Worm (Caenorhabditis elegans): ENCODE measurements around the gene trip-4.

The trip-4 gene

DNA sequence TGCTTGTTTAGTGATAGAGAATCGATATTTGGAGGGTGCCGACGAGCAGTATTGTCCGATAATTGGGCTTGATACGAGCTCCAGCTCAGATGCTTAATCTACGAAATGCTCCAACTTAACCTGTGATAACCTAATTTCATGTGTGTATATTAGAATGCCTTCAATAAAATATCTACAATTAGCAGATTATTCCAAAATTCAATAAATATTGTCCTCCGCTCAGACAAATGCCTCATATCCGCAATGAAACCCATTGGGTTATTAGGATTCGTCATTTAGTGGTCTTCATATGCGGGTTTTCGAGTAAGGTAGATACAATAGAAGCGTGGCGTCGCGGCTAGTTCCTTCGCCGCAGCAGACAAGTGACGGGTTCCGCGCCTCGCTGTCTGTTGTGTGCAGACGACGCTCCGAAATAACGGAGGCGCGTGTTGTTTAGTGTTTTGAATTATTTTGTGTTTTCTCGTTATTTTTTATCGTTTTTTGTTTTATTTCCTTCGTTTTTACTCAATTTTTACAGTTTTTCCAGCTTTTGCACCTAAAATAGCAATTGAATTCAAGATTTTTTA is 13.5 kb upstream of the trip-4 start, which contains the start of gene cmtr-1 (continued):
- TF ChIP-seq tbx-2 (tag; optimal IDR thresholded peaks at IDR 0.05) (peak; percentile 98), C16A3.4 (tag; optimal IDR thresholded peaks at IDR 0.05) (peak; percentile 96), swsn-7 (tag; optimal IDR thresholded peaks at IDR 0.05) (peak; percentile 99), jun-1 (tag; optimal IDR thresholded peaks at IDR 0.05) (peak; percentile 95), lin-35 (GFP tag; optimal IDR thresholded peaks at IDR 0.05) (peak; percentile 93), ces-1 (GFP tag; optimal IDR thresholded peaks at IDR 0.05) (no peak), ceh-90 (tag; optimal IDR thresholded peaks at IDR 0.05) (peak; percentile 51), mep-1 (tag; optimal IDR thresholded peaks at IDR 0.05) (peak; percentile 94), isw-1 (GFP tag; IDR thresholded peaks at IDR 0.05) (peak; percentile 96), efl-3 (GFP tag; optimal IDR thresholded peaks at IDR 0.05) (peak; percentile 87), mab-9 (GFP tag; IDR thresholded peaks at IDR 0.05) (peak; percentile 97), nhr-12 (tag; optimal IDR thresholded peaks at IDR 0.05) (peak; percentile 48), ceh-8 (GFP tag; optimal IDR thresholded peaks at IDR 0.05) (peak; percentile 95), nhr-19 (GFP tag; conservative IDR thresholded peaks at IDR 0.05) (peak; percentile 99), elt-3 (tag; optimal IDR thresholded peaks at IDR 0.05) (peak; percentile 13 to 94 (median 72)), ceh-63 (GFP tag; optimal IDR thresholded peaks at IDR 0.05) (peak; percentile 89), hlh-17 (GFP tag; optimal IDR thresholded peaks at IDR 0.05; ENCODE audit: borderline replicate concordance) (no peak), pqm-1 (tag; optimal IDR thresholded peaks at IDR 0.05) (no peak), nhr-76 (tag; optimal IDR thresholded peaks at IDR 0.05) (no peak), fkh-8 (tag; optimal IDR thresholded peaks at IDR 0.05) (peak; percentile 97), C34B4.2 (tag; optimal IDR thresholded peaks at IDR 0.05) (peak; percentile 86), ceh-88 (GFP tag; IDR thresholded peaks at IDR 0.05) (peak; percentile 93), egl-27 (tag; optimal IDR thresholded peaks at IDR 0.05) (peak; percentile 7 to 59), nhr-77 (tag; optimal IDR thresholded peaks at IDR 0.05) (peak; percentile 99), nhr-90 (tag; optimal IDR thresholded peaks at IDR 0.05; ENCODE audit: poor library complexity) (peak; percentile 100), ceh-82 (tag; optimal IDR thresholded peaks at IDR 0.05) (peak; percentile 95 to 97 (median 96)), rnt-1 (tag; optimal IDR thresholded peaks at IDR 0.05) (peak; percentile 97), blmp-1 (tag; optimal IDR thresholded peaks at IDR 0.05) (peak; percentile 44), mef-2 (tag; optimal IDR thresholded peaks at IDR 0.05) (peak; percentile 56), lin-39 (tag; optimal IDR thresholded peaks at IDR 0.05) (peak; percentile 95), alr-1 (tag; optimal IDR thresholded peaks at IDR 0.05; ENCODE audit: borderline replicate concordance) (no peak), xbp-1 (tag; optimal IDR thresholded peaks at IDR 0.05) (peak; percentile 97)

DNA sequence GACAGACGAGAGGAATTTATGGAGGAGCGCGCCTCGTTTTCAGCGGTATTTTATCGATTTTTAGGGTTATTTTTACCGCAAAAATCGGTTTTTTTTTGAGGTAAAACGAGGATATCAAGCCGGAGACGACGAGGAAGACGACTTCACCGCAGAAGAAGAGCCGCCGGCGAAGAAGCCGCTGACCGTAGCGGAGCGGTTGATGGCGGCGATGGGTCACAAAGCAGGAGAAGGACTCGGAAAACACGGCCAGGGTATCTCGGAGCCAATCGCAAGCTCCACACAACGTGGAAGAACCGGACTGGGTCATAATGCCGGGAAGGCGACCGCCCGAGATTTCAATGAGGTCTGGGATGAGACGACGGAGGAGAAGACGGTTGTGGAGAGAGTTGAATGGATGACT is 12.8 kb upstream of the trip-4 start:
- TF ChIP-seq hlh-17 (GFP tag; optimal IDR thresholded peaks at IDR 0.05; ENCODE audit: borderline replicate concordance) (no peak), unc-62 (GFP tag; optimal IDR thresholded peaks at IDR 0.05) (no peak), isw-1 (GFP tag; IDR thresholded peaks at IDR 0.05) (no peak), unc-130 (tag; optimal IDR thresholded peaks at IDR 0.05) (no peak), dsc-1 (tag; optimal IDR thresholded peaks at IDR 0.05) (no peak), snu-23 (GFP tag; optimal IDR thresholded peaks at IDR 0.05) (no peak), fkh-8 (tag; optimal IDR thresholded peaks at IDR 0.05) (no peak), hpl-2 (GFP tag; optimal IDR thresholded peaks at IDR 0.05) (no peak), ceh-63 (GFP tag; optimal IDR thresholded peaks at IDR 0.05) (no peak), xbp-1 (tag; optimal IDR thresholded peaks at IDR 0.05) (no peak), sptf-1 (tag; optimal IDR thresholded peaks at IDR 0.05) (no peak), C04F5.9 (tag; optimal IDR thresholded peaks at IDR 0.05) (no peak), lin-14 (GFP tag; optimal IDR thresholded peaks at IDR 0.05) (no peak)

All from whole organism, L1 larva.